Worm (Caenorhabditis elegans): Measurements from ENCODE around the gene fbxa-22.

- TF ChIP-seq ZK546.5 (tag; optimal IDR thresholded peaks at IDR 0.05): no peak
- no peak for TF ChIP-seq lim-7 (GFP tag; IDR thresholded peaks at IDR 0.05)
- no peak for TF ChIP-seq nhr-11 (tag; optimal IDR thresholded peaks at IDR 0.05)
- no peak for TF ChIP-seq unc-39 (tag; optimal IDR thresholded peaks at IDR 0.05)
- TF ChIP-seq dmd-6 (GFP tag; IDR thresholded peaks at IDR 0.05): no peak
- no peak for TF ChIP-seq madf-9 (GFP tag; conservative IDR thresholded peaks at IDR 0.05)
- TF ChIP-seq ama-1 (optimal IDR thresholded peaks at IDR 0.05): no peak
- no peak for TF ChIP-seq unc-62 (GFP tag; optimal IDR thresholded peaks at IDR 0.05 in 1 of 2)
- no peak for TF ChIP-seq unc-62 (tag; optimal IDR thresholded peaks at IDR 0.05)
- no peak for TF ChIP-seq F49E8.2 (tag; optimal IDR thresholded peaks at IDR 0.05; ENCODE audit: borderline replicate concordance)
- no peak for TF ChIP-seq dmd-8 (GFP tag; IDR thresholded peaks at IDR 0.05)
Measured at ce11 chrIII:970928-971327, 32.3 kb downstream of the fbxa-22 start.
